Worm (Caenorhabditis elegans): ENCODE results near the gene cnc-3.

- no peak for TF ChIP-seq mep-1 (tag; optimal IDR thresholded peaks at IDR 0.05)
- TF ChIP-seq unc-98 (GFP tag; IDR thresholded peaks at IDR 0.05): no peak
- TF ChIP-seq mdl-1 (tag; optimal IDR thresholded peaks at IDR 0.05): no peak
- TF ChIP-seq ceh-8 (GFP tag; optimal IDR thresholded peaks at IDR 0.05): no peak
- no peak for TF ChIP-seq nhr-20 (tag; optimal IDR thresholded peaks at IDR 0.05)
- no peak for TF ChIP-seq efl-1 (optimal IDR thresholded peaks at IDR 0.05)
- TF ChIP-seq efl-1 (GFP tag; optimal IDR thresholded peaks at IDR 0.05 in 1 of 2): no peak
- no peak for TF ChIP-seq lin-13 (GFP tag; optimal IDR thresholded peaks at IDR 0.05)
Measured at ce11 chrV:1468905-1469304, 21.1 kb downstream of the cnc-3 start.

Measured in whole organism, L1 larva.